Fruit fly (Drosophila melanogaster) whole organism, embryonic: ENCODE results near the gene Evi5.
A peak's percentile ranks its signal among the peaks of the same experiment; 100 is the strongest.

Experiments used
- B-H2 ChIP-seq: fragments of 200-800 bp; sonication (Bioruptor generic); optimal IDR thresholded peaks from 2 replicates; lab custom pipeline; 2018; ENCODE audit warnings: missing biosample characterization, mild to moderate bottlenecking, missing genetic modification characterization
- Bdp1 ChIP-seq: fragments of 200-800 bp; sonication (Bioruptor generic); optimal IDR thresholded peaks from 3 replicates; lab custom pipeline; 2016; ENCODE audit warnings: missing biosample characterization, missing genetic modification characterization
- CG10267 ChIP-seq: fragments of 200-800 bp; sonication (Bioruptor generic); optimal IDR thresholded peaks from 2 replicates; lab custom pipeline; 2018; ENCODE audit warnings: missing biosample characterization, mild to moderate bottlenecking, missing genetic modification characterization, moderate library complexity
- CG10366 ChIP-seq: fragments of 200-800 bp; sonication (Bioruptor generic); IDR thresholded peaks from 2 replicates; pipeline ENCODE4 v1.3.6; 2022; ENCODE audit warnings: missing biosample characterization, missing genetic modification characterization
- CG12071 ChIP-seq: fragments of 200-800 bp; sonication (Bioruptor generic); optimal IDR thresholded peaks from 3 replicates; lab custom pipeline; 2018; ENCODE audit warnings: missing biosample characterization, mild to moderate bottlenecking, missing genetic modification characterization
- CG12104 ChIP-seq: fragments of 200-800 bp; sonication (Bioruptor generic); optimal IDR thresholded peaks from 3 replicates; lab custom pipeline; 2016; ENCODE audit warnings: missing biosample characterization, missing genetic modification characterization
- CG13624 ChIP-seq: fragments of 200-800 bp; sonication (Bioruptor generic); optimal IDR thresholded peaks from 2 replicates; lab custom pipeline; 2016; ENCODE audit warnings: missing biosample characterization, missing genetic modification characterization
- CG15479 ChIP-seq: fragments of 200-800 bp; sonication (Bioruptor generic); optimal IDR thresholded peaks from 3 replicates; lab custom pipeline; 2019; ENCODE audit warnings: missing biosample characterization, mild to moderate bottlenecking, missing genetic modification characterization, moderate library complexity
- CG1603 ChIP-seq: fragments of 200-800 bp; sonication (Bioruptor generic); optimal IDR thresholded peaks from 2 replicates; lab custom pipeline; 2019; ENCODE audit warnings: missing biosample characterization, mild to moderate bottlenecking, missing genetic modification characterization, moderate library complexity
- CG16813 ChIP-seq: fragments of 200-800 bp; sonication (Bioruptor generic); IDR thresholded peaks from 3 replicates; pipeline ENCODE4 v1.3.6; 2022; ENCODE audit warnings: missing biosample characterization, missing genetic modification characterization; ENCODE audit not compliant: partially characterized antibody
- CG16863 ChIP-seq: fragments of 200-800 bp; sonication (Bioruptor generic); optimal IDR thresholded peaks from 3 replicates; lab custom pipeline; 2016; ENCODE audit warnings: missing biosample characterization, missing genetic modification characterization
- CG17385 ChIP-seq: fragments of 200-800 bp; sonication (Bioruptor generic); optimal IDR thresholded peaks from 3 replicates; lab custom pipeline; 2018; ENCODE audit warnings: missing biosample characterization, mild to moderate bottlenecking, missing genetic modification characterization
- CG18619 ChIP-seq: fragments of 200-800 bp; sonication (Bioruptor generic); optimal IDR thresholded peaks from 3 replicates; lab custom pipeline; 2017; ENCODE audit warnings: missing biosample characterization, mild to moderate bottlenecking, missing genetic modification characterization
- CG18764 ChIP-seq: fragments of 200-800 bp; sonication (Bioruptor generic); optimal IDR thresholded peaks from 3 replicates; lab custom pipeline; 2016; ENCODE audit warnings: missing biosample characterization, missing genetic modification characterization
- CG2712 ChIP-seq: fragments of 200-800 bp; optimal IDR thresholded peaks from 3 replicates; lab custom pipeline; 2019; ENCODE audit warnings: missing biosample characterization, mild to moderate bottlenecking, missing genetic modification characterization, moderate library complexity
- CG30403 ChIP-seq: fragments of 200-800 bp; sonication (Bioruptor generic); optimal IDR thresholded peaks from 3 replicates; lab custom pipeline; 2016; ENCODE audit warnings: missing biosample characterization, missing genetic modification characterization
- CG31365 ChIP-seq: fragments of 200-800 bp; sonication (Bioruptor generic); optimal IDR thresholded peaks from 2 replicates; lab custom pipeline; 2018; ENCODE audit warnings: missing biosample characterization, mild to moderate bottlenecking, missing genetic modification characterization
- CG3281 ChIP-seq: fragments of 200-800 bp; sonication (Bioruptor generic); optimal IDR thresholded peaks from 3 replicates; lab custom pipeline; 2017; ENCODE audit warnings: missing biosample characterization, mild to moderate bottlenecking, missing genetic modification characterization
- CG43689 ChIP-seq: fragments of 200-800 bp; sonication (Bioruptor generic); IDR thresholded peaks from 2 replicates; pipeline ENCODE4 v1.3.6; 2022; ENCODE audit warnings: missing biosample characterization, missing genetic modification characterization
- CG6254 ChIP-seq: fragments of 200-800 bp; sonication (Bioruptor generic); optimal IDR thresholded peaks from 3 replicates; lab custom pipeline; 2017; ENCODE audit warnings: mild to moderate bottlenecking, missing biosample characterization, missing genetic modification reagents, missing genetic modification characterization
- CG7372 ChIP-seq: fragments of 200-800 bp; sonication (Bioruptor generic); IDR thresholded peaks from 2 replicates; pipeline ENCODE4 v1.3.6; 2022; ENCODE audit warnings: missing biosample characterization, missing genetic modification characterization
- CG7963 ChIP-seq: fragments of 200-800 bp; sonication (Bioruptor generic); IDR thresholded peaks from 3 replicates; pipeline ENCODE4 v1.3.6; 2022; ENCODE audit warnings: missing biosample characterization, missing genetic modification characterization; ENCODE audit not compliant: partially characterized antibody
- CrebB ChIP-seq: fragments of 200-800 bp; sonication (Bioruptor generic); optimal IDR thresholded peaks from 3 replicates; lab custom pipeline; 2018; ENCODE audit warnings: missing biosample characterization, mild to moderate bottlenecking, missing genetic modification characterization
- D ChIP-seq, 2 experiments: fragments of 200-800 bp in 1 of 2; fragments of >200 bp in 1 of 2; sonication (Bioruptor generic) in 1 of 2; optimal IDR thresholded peaks; 2 replicates in 1 of 2; 3 replicates in 1 of 2; lab custom pipeline; 2017; ENCODE audit warnings: mild to moderate bottlenecking in 1 of 2, missing biosample characterization in 1 of 2, missing genetic modification characterization in 1 of 2, missing genetic modification reagents in 1 of 2
- Dek ChIP-seq: fragments of 200-800 bp; sonication (Bioruptor generic); optimal IDR thresholded peaks from 3 replicates; lab custom pipeline; 2019; ENCODE audit warnings: missing biosample characterization, mild to moderate bottlenecking, missing genetic modification characterization, moderate library complexity
- Eip74EF ChIP-seq, 2 experiments: fragments of 200-800 bp in 1 of 2; fragments of >200 bp in 1 of 2; sonication (Bioruptor generic) in 1 of 2; optimal IDR thresholded peaks; 2 replicates each; lab custom pipeline; 2017 to 2019; ENCODE audit warnings: missing biosample characterization in 2 of 2, missing genetic modification characterization in 2 of 2, mild to moderate bottlenecking in 1 of 2, moderate library complexity in 1 of 2
- HHEX ChIP-seq: fragments of 200-800 bp; sonication (Bioruptor generic); optimal IDR thresholded peaks from 3 replicates; lab custom pipeline; 2017; ENCODE audit warnings: missing biosample characterization, mild to moderate bottlenecking, missing genetic modification characterization, missing genetic modification reagents
- HLH4C ChIP-seq: fragments of 200-800 bp; sonication (Bioruptor generic); IDR thresholded peaks from 3 replicates; pipeline ENCODE4 v1.3.6; 2022; ENCODE audit warnings: missing biosample characterization, missing genetic modification characterization; ENCODE audit not compliant: partially characterized antibody
- Hr39 ChIP-seq: fragments of >200 bp; optimal IDR thresholded peaks from 2 replicates; lab custom pipeline; 2017
- Hr78 ChIP-seq, 2 experiments: fragments of 200-800 bp in 1 of 2; fragments of >200 bp in 1 of 2; sonication (Bioruptor generic) in 1 of 2; optimal IDR thresholded peaks; 2 replicates each; lab custom pipeline; 2017 to 2019; ENCODE audit warnings: missing biosample characterization in 2 of 2, missing genetic modification characterization in 2 of 2, mild to moderate bottlenecking in 1 of 2, moderate library complexity in 1 of 2
- MTF-1 ChIP-seq: fragments of 200-800 bp; sonication (Bioruptor generic); optimal IDR thresholded peaks from 2 replicates; lab custom pipeline; 2018; ENCODE audit warnings: missing biosample characterization, mild to moderate bottlenecking, missing genetic modification characterization, borderline replicate concordance
- NFAT ChIP-seq: fragments of 200-800 bp; sonication (Bioruptor generic); IDR thresholded peaks from 2 replicates; pipeline ENCODE4 v1.3.6; 2022; ENCODE audit warnings: missing biosample characterization, missing genetic modification characterization
- Scr ChIP-seq: fragments of 200-800 bp; sonication (Bioruptor generic); IDR thresholded peaks from 2 replicates; pipeline ENCODE4 v1.3.6; 2022; ENCODE audit warnings: missing biosample characterization, missing genetic modification characterization; ENCODE audit not compliant: partially characterized antibody
- Sox102F ChIP-seq: fragments of 200-800 bp; sonication (Bioruptor generic); optimal IDR thresholded peaks from 2 replicates; lab custom pipeline; 2018; ENCODE audit warnings: missing biosample characterization, mild to moderate bottlenecking, missing genetic modification characterization, moderate library complexity
- Trl ChIP-seq, 3 experiments: fragments of >200 bp in 2 of 3; fragments of 200-800 bp in 1 of 3; sonication (Bioruptor generic) in 1 of 3; optimal IDR thresholded peaks; 2 replicates in 1 of 3; 3 replicates in 2 of 3; lab custom pipeline; 2016 to 2017; ENCODE audit warnings: missing biosample characterization in 1 of 3, missing genetic modification characterization in 1 of 3
- al ChIP-seq: fragments of 200-800 bp; sonication (Bioruptor generic); IDR thresholded peaks from 2 replicates; pipeline ENCODE4 v1.3.6; 2022; ENCODE audit warnings: missing biosample characterization, missing genetic modification characterization
- ara ChIP-seq: fragments of 200-800 bp; sonication (Bioruptor generic); IDR thresholded peaks from 2 replicates; pipeline ENCODE4 v1.3.6; 2022; ENCODE audit warnings: missing biosample characterization, missing genetic modification characterization
- dmrt11E ChIP-seq: fragments of 200-800 bp; sonication (Bioruptor generic); optimal IDR thresholded peaks from 3 replicates; lab custom pipeline; 2018; ENCODE audit warnings: missing biosample characterization, mild to moderate bottlenecking, missing genetic modification characterization, moderate library complexity
- mirr ChIP-seq: fragments of 200-800 bp; sonication (Bioruptor generic); optimal IDR thresholded peaks from 3 replicates; lab custom pipeline; 2018; ENCODE audit warnings: missing biosample characterization, mild to moderate bottlenecking, missing genetic modification characterization
- otp ChIP-seq: fragments of 200-800 bp; sonication (Bioruptor generic); IDR thresholded peaks from 3 replicates; pipeline ENCODE4, ENCODE4 v1.3.6; 2022; ENCODE audit warnings: missing biosample characterization, missing genetic modification characterization
- pfk ChIP-seq: fragments of 200-800 bp; sonication (Bioruptor generic); optimal IDR thresholded peaks from 2 replicates; lab custom pipeline; 2018; ENCODE audit warnings: missing biosample characterization, mild to moderate bottlenecking, missing genetic modification characterization, moderate library complexity
- sc ChIP-seq, 3 experiments: fragments of >200 bp in 2 of 3; fragments of 200-800 bp in 1 of 3; sonication (Bioruptor generic) in 1 of 3; optimal IDR thresholded peaks; 2 replicates in 2 of 3; 3 replicates in 1 of 3; lab custom pipeline; 2017; ENCODE audit warnings: mild to moderate bottlenecking in 1 of 3, missing biosample characterization in 1 of 3, missing genetic modification characterization in 1 of 3, missing genetic modification reagents in 1 of 3
- sens ChIP-seq: fragments of 200-800 bp; sonication (Bioruptor generic); peaks from one replicate; lab custom pipeline; 2016; ENCODE audit warnings: missing biosample characterization, missing genetic modification characterization
- ttk ChIP-seq: fragments of 200-800 bp; sonication (Bioruptor generic); IDR thresholded peaks from 2 replicates; pipeline ENCODE4 v2.1.2; 2022; ENCODE audit warnings: missing biosample characterization, missing genetic modification characterization
- unpg ChIP-seq: fragments of 200-800 bp; sonication (Bioruptor generic); optimal IDR thresholded peaks from 3 replicates; lab custom pipeline; 2018; ENCODE audit warnings: missing biosample characterization, mild to moderate bottlenecking, missing genetic modification characterization, moderate library complexity
- usp ChIP-seq: fragments of >200 bp; optimal IDR thresholded peaks from 2 replicates; lab custom pipeline; 2017; ENCODE audit warnings: missing biosample characterization, missing genetic modification characterization
- vvl ChIP-seq: fragments of 200-800 bp; sonication (Bioruptor generic); IDR thresholded peaks from 2 replicates; pipeline ENCODE4 v1.3.6; 2022; ENCODE audit warnings: missing biosample characterization, missing genetic modification characterization

The Evi5 gene

DNA sequence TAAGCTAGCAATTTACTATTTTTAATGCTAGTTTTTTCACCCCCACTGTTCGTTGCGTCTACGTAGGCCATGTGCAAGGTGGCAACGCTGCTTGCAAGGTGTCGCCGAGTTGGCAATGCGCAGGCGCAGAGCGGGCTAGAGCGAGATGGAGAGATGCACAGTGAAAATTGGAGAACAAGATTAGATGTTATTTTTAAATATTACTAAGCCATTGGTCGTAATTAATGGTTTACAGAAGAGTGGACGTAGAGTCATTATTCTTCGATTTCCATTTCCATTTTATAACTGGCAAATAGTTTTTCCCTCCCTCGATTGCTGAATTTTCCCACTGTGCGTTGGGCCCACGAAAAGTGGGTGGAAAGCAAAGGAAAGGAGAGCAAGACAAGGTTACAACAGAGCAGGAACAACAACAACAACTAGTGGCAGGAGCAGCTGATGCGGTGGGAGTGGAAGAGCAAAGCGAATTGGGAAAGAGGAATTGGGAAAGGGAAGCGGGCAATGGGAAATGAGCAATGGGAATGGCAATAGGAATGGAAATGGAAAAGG lies 1.3 kb downstream of the Evi5 start (continued):
- TF ChIP-seq CG7372 (GFP tag; lab: Robert Waterston, UW) (peak; percentile 70), usp (GFP tag; lab: Kevin White, UChicago) (no peak), unpg (GFP tag; lab: Kevin White, UChicago) (peak; percentile 71), CG10267 (peak; percentile 62), CG2712 (tag; lab: Kevin White, UChicago) (peak; percentile 78), CG1603 (tag; lab: Kevin White, UChicago) (peak; percentile 88), CG12104 (peak; percentile 20), al (GFP tag; lab: Robert Waterston, UW) (peak; percentile 66), CG15479 (GFP tag; lab: Kevin White, UChicago) (peak; percentile 55), otp (peak; percentile 92), Eip74EF (GFP tag; optimal IDR thresholded peaks at IDR 0.05; lab: Kevin White, UChicago) (peak in 1 of 2 experiments; percentile 39), NFAT (GFP tag; lab: Robert Waterston, UW) (peak; percentile 73), ttk (GFP tag; lab: Robert Waterston, UW) (peak; percentile 83), CG13624 (GFP tag; lab: Kevin White, UChicago) (peak; percentile 72), MTF-1 (GFP tag; lab: Kevin White, UChicago) (no peak), CG18764 (GFP tag; lab: Kevin White, UChicago) (peak; percentile 43), CG10366 (GFP tag; lab: Robert Waterston, UW) (peak; percentile 86), ara (peak; percentile 87), Sox102F (GFP tag; lab: Kevin White, UChicago) (peak; percentile 82), B-H2 (no peak), CG3281 (GFP tag; lab: Kevin White, UChicago) (peak; percentile 63), vvl (GFP tag; lab: Robert Waterston, UW) (peak; percentile 95), CrebB (tag; lab: Kevin White, UChicago) (peak; percentile 35), Bdp1 (GFP tag; lab: Kevin White, UChicago) (peak; percentile 53), CG16863 (peak; percentile 74), Hr39 (lab: Kevin White, UChicago) (no peak), CG6254 (GFP tag; lab: Kevin White, UChicago) (peak; percentile 55), CG31365 (tag; lab: Kevin White, UChicago) (peak; percentile 34), Dek (tag; lab: Kevin White, UChicago) (peak; percentile 37), CG43689 (GFP tag; lab: Robert Waterston, UW) (peak; percentile 45; the same call in 1 of the 2 replicates), dmrt11E (tag; lab: Kevin White, UChicago) (peak; percentile 44), Trl (optimal IDR thresholded peaks at IDR 0.05; lab: Kevin White, UChicago) (no peak), Trl (GFP tag; optimal IDR thresholded peaks at IDR 0.05; lab: Kevin White, UChicago) (peak; percentile 88), CG30403 (GFP tag; lab: Kevin White, UChicago) (peak; percentile 74), sc (optimal IDR thresholded peaks at IDR 0.05; lab: Kevin White, UChicago) (no peak), sc (GFP tag; optimal IDR thresholded peaks at IDR 0.05; lab: Kevin White, UChicago) (peak; percentile 35), CG18619 (GFP tag; lab: Kevin White, UChicago) (peak; percentile 58), mirr (no peak), Hr78 (GFP tag; optimal IDR thresholded peaks at IDR 0.05; lab: Kevin White, UChicago) (peak in 1 of 2 experiments; percentile 45), D (optimal IDR thresholded peaks at IDR 0.05; lab: Kevin White, UChicago) (no peak), D (GFP tag; optimal IDR thresholded peaks at IDR 0.05; lab: Kevin White, UChicago) (peak; percentile 61), HLH4C (GFP tag; lab: Robert Waterston, UW) (no peak), CG17385 (GFP tag; lab: Kevin White, UChicago) (peak; percentile 62), sens (GFP tag; lab: Kevin White, UChicago) (peak; percentile 97), pfk (no peak), HHEX (GFP tag; lab: Kevin White, UChicago) (peak; percentile 73), Scr (GFP tag; lab: Robert Waterston, UW) (no peak), CG12071 (peak; percentile 72), CG16813 (GFP tag; lab: Robert Waterston, UW) (no peak), CG7963 (GFP tag; lab: Robert Waterston, UW) (no peak)
